Worm (Caenorhabditis elegans): ENCODE results near the gene C38D9.2.

DNA sequence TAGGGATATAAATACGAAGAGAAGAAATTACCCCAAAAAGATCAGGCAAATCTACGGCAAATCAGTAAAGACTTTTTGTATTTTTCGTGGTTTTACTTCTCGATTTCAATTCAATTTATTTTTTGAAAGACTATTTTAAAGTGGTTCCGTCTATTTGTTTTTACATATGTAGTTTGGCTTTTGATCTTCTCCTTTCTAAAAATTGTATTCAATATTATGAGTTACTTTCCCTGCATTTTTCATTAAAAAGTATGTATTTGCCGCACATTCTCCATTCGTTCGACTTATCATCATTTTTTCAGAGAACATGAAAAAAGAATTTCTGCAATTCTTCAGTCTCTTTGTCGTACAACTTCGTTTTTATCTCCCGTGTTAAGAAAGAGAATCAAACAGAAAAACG lies at the start of gene C38D9.2:
- TF ChIP-seq ztf-11 (tag; optimal IDR thresholded peaks at IDR 0.05): no peak
- no peak for TF ChIP-seq nhr-12 (tag; optimal IDR thresholded peaks at IDR 0.05)
- no peak for TF ChIP-seq lin-13 (tag; optimal IDR thresholded peaks at IDR 0.05)
- TF ChIP-seq nhr-237 (tag; optimal IDR thresholded peaks at IDR 0.05): no peak
- no peak for TF ChIP-seq bed-3 (GFP tag; optimal IDR thresholded peaks at IDR 0.05)
